Worm (Caenorhabditis elegans) whole organism, L1 larva: ENCODE measurements around the gene npp-3.

ENCODE experiments used
- ets-5 ChIP-seq: fragments of 200-800 bp; sonication (Bioruptor generic); IDR thresholded peaks from 2 replicates; pipeline ENCODE4 v1.3.6; 2022; ENCODE audit warnings: missing genetic modification characterization, missing compliant biosample characterization
- lin-13 ChIP-seq: fragments of 150-350 bp; optimal IDR thresholded peaks from 2 replicates; lab custom pipeline; 2014; ENCODE audit warnings: missing biosample characterization, missing genetic modification reagents, missing genetic modification characterization
- lir-3 ChIP-seq: sonication (generic microtip); optimal IDR thresholded peaks from 2 replicates; lab custom pipeline; 2016; ENCODE audit warnings: mild to moderate bottlenecking, missing genetic modification characterization, moderate library complexity, missing compliant biosample characterization; ENCODE audit not compliant: poor library complexity

ce11 chrII:11816014-11816413 lies 58.6 kb downstream of the npp-3 start:
- TF ChIP-seq lin-13 (GFP tag; lab: Kevin White, UChicago) = no peak
- no peak for TF ChIP-seq ets-5 (GFP tag; lab: Robert Waterston, UW)
- TF ChIP-seq lir-3 (tag; lab: Kevin White, UChicago) = no peak
